Worm (Caenorhabditis elegans): ENCODE measurements around the gene F54D12.8.

F54D12.8 gene

DNA sequence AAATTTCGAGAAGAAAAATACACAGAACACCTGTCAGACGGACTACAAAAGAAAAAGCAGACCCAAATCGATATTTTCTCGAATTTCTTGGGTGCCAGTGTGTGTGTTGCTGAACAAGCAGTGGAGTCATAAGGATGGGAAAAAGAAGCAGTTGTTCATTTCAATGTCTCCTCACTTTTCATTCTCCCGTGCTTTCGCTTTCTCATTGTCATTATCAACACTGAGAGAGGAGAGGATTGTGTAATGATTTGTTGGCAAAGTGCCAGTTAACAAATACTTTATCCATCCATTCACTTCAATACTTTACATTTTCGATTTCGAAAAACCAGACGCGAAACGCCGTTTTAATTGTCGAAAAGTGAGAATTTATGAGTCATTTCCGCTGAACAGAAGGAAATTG is 22.2 kb downstream of the F54D12.8 start:
- no peak for TF ChIP-seq hmbx-1 (tag; optimal IDR thresholded peaks at IDR 0.05)
- TF ChIP-seq hnd-1 (tag; optimal IDR thresholded peaks at IDR 0.05): no peak
- TF ChIP-seq ceh-13 (GFP tag; optimal IDR thresholded peaks at IDR 0.05): no peak
- no peak for TF ChIP-seq ets-7 (tag; optimal IDR thresholded peaks at IDR 0.05)
- no peak for TF ChIP-seq scrt-1 (GFP tag; IDR thresholded peaks at IDR 0.05)
- no peak for TF ChIP-seq aly-1 (tag; optimal IDR thresholded peaks at IDR 0.05)
- no peak for TF ChIP-seq tbx-11 (GFP tag; IDR thresholded peaks at IDR 0.05)
- TF ChIP-seq flt-1 (GFP tag; IDR thresholded peaks at IDR 0.05): no peak
- TF ChIP-seq hmg-4 (GFP tag; optimal IDR thresholded peaks at IDR 0.05): no peak
- TF ChIP-seq pes-1 (GFP tag; IDR thresholded peaks at IDR 0.05): no peak
- TF ChIP-seq ama-1 (optimal IDR thresholded peaks at IDR 0.05): no peak
- no peak for TF ChIP-seq tra-4 (tag; optimal IDR thresholded peaks at IDR 0.05)
- no peak for TF ChIP-seq F13C5.2 (tag; optimal IDR thresholded peaks at IDR 0.05)
- TF ChIP-seq B0310.2 (tag; optimal IDR thresholded peaks at IDR 0.05): no peak
- TF ChIP-seq ceh-36 (tag; optimal IDR thresholded peaks at IDR 0.05): no peak
- no peak for TF ChIP-seq sea-1 (GFP tag; conservative IDR thresholded peaks at IDR 0.05)
- TF ChIP-seq tbx-37 (GFP tag; conservative IDR thresholded peaks at IDR 0.05): no peak

DNA sequence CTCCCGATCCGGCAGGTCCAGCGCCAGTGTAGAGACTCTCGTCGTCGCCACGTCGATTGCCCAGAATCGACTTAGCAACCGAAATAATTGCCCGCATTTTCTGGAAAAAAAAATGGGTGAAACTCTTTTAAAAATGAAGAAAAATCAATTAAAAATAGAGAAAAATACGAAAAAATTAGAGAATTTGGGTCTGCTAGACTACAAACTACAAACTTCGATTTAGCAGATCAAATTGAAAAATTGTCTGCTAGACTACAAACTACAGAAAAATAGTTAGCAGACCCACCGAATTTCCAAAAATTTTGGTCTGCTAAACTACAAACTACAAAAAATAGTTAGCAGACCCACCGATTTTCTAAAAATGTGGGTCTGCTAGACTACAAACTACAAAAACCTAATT is 22.9 kb downstream of the F54D12.8 start, which contains the start of gene rog-1:
rog-1 (minus strand) TSS at position 101 of the 400 bp plus-strand sequence.
- no peak for TF ChIP-seq tbx-37 (GFP tag; conservative IDR thresholded peaks at IDR 0.05)

DNA sequence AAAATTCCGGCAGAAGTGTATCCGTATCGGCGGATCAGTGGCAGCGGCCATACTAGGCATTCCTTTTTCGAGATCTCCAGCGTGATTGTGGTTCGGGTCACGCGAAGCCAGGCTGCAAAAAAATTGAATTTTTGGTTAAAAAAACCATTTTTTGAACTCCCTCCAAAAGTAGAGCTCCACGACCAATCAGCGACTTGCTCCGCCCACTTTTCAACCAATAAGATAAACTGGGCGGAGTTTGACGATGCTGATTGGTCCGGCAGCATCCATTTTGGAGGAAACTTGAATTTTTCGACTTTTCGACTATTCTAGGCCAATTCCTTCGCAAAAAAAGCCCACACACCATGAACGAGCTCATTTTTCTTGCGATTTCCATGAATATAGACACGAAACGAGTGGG is 23.4 kb downstream of the F54D12.8 start:
- no peak for TF ChIP-seq hmg-4 (GFP tag; optimal IDR thresholded peaks at IDR 0.05)
- TF ChIP-seq hnd-1 (tag; optimal IDR thresholded peaks at IDR 0.05): no peak
- TF ChIP-seq ets-7 (tag; optimal IDR thresholded peaks at IDR 0.05): no peak
- TF ChIP-seq ceh-13 (GFP tag; optimal IDR thresholded peaks at IDR 0.05): no peak
- no peak for TF ChIP-seq sea-1 (GFP tag; conservative IDR thresholded peaks at IDR 0.05)
- TF ChIP-seq ama-1 (optimal IDR thresholded peaks at IDR 0.05): no peak
- no peak for TF ChIP-seq pes-1 (GFP tag; IDR thresholded peaks at IDR 0.05)
- no peak for TF ChIP-seq tra-4 (tag; optimal IDR thresholded peaks at IDR 0.05)
- no peak for TF ChIP-seq F13C5.2 (tag; optimal IDR thresholded peaks at IDR 0.05)
- no peak for TF ChIP-seq B0310.2 (tag; optimal IDR thresholded peaks at IDR 0.05)
- no peak for TF ChIP-seq tbx-11 (GFP tag; IDR thresholded peaks at IDR 0.05)
- no peak for TF ChIP-seq scrt-1 (GFP tag; IDR thresholded peaks at IDR 0.05)
- TF ChIP-seq tbx-37 (GFP tag; conservative IDR thresholded peaks at IDR 0.05): no peak
- no peak for TF ChIP-seq flt-1 (GFP tag; IDR thresholded peaks at IDR 0.05)
- TF ChIP-seq ceh-36 (tag; optimal IDR thresholded peaks at IDR 0.05): no peak
- no peak for TF ChIP-seq aly-1 (tag; optimal IDR thresholded peaks at IDR 0.05)
- TF ChIP-seq hmbx-1 (tag; optimal IDR thresholded peaks at IDR 0.05): no peak

DNA sequence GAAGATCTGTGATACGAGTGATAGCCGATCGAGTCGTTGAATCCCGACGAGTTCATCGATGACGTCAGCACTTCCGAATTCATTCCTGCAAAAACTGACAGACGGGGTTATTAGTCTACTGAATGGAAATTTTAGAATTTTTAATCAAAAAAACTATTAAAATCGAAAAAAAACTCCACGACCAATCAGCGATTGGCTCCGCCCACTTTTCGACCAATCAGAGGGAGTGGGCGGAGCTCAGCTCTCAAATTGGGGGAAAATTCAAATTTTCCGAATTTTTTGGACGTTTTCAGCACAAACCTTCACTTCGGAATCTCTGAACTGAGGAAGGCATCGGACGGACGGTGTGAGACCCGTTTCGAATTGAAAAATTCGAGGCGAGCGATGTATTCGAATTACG is 24.9 kb downstream of the F54D12.8 start:
- TF ChIP-seq B0310.2 (tag; optimal IDR thresholded peaks at IDR 0.05) (no peak), hmbx-1 (tag; optimal IDR thresholded peaks at IDR 0.05) (no peak)

DNA sequence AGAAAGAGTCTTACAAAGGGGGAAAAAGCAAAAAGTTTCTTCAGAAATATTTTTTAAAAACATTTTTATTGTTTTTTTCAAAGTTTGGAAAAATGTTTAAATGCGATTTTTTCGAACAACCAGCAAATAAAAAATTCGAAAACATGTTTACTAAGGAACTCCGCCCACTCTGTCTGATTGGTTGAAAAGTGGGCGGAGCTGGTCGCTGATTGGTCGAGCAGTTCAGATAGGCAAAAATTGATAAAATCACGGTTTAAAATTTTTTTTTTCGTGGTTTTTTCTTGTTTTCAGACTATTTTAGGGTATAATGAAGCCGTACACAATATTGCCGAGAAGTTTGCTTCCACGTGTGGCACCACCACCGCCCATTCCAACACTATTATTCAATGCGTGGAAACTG is 25.7 kb downstream of the F54D12.8 start:
- TF ChIP-seq ets-7 (tag; optimal IDR thresholded peaks at IDR 0.05): no peak
- no peak for TF ChIP-seq hnd-1 (tag; optimal IDR thresholded peaks at IDR 0.05)
- no peak for TF ChIP-seq ceh-36 (tag; optimal IDR thresholded peaks at IDR 0.05)
- no peak for TF ChIP-seq sea-1 (GFP tag; conservative IDR thresholded peaks at IDR 0.05)
- no peak for TF ChIP-seq ceh-13 (GFP tag; optimal IDR thresholded peaks at IDR 0.05)
- TF ChIP-seq hmbx-1 (tag; optimal IDR thresholded peaks at IDR 0.05): no peak
- no peak for TF ChIP-seq ama-1 (optimal IDR thresholded peaks at IDR 0.05)
- no peak for TF ChIP-seq tbx-11 (GFP tag; IDR thresholded peaks at IDR 0.05)
- no peak for TF ChIP-seq pes-1 (GFP tag; IDR thresholded peaks at IDR 0.05)

DNA sequence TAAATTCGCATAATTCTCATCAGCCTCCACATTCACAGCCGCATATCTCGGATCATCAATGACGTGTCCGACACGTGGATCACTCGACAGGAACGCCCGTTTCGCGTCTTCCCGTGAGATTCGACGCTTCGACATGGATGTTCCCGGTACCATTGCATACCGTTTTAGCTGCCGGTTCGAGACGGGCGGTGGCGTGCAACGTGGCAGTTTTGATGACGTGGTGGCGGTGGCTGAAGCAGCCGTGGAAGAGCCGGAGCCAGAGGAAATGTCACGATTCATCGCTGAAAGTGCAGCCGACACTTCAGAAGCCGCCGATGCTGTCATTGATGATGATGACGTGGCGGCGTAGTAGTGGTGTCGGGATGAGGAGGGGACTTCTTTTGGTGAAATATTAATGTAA is 26.3 kb downstream of the F54D12.8 start:
- TF ChIP-seq ama-1 (optimal IDR thresholded peaks at IDR 0.05) (no peak), tbx-37 (GFP tag; conservative IDR thresholded peaks at IDR 0.05) (no peak), sea-1 (GFP tag; conservative IDR thresholded peaks at IDR 0.05) (no peak), ets-7 (tag; optimal IDR thresholded peaks at IDR 0.05) (no peak), F13C5.2 (tag; optimal IDR thresholded peaks at IDR 0.05) (no peak), hmg-4 (GFP tag; optimal IDR thresholded peaks at IDR 0.05) (no peak), tbx-11 (GFP tag; IDR thresholded peaks at IDR 0.05) (no peak), flt-1 (GFP tag; IDR thresholded peaks at IDR 0.05) (no peak), tra-4 (tag; optimal IDR thresholded peaks at IDR 0.05) (no peak), scrt-1 (GFP tag; IDR thresholded peaks at IDR 0.05) (no peak), ceh-13 (GFP tag; optimal IDR thresholded peaks at IDR 0.05) (no peak), pes-1 (GFP tag; IDR thresholded peaks at IDR 0.05) (no peak), aly-1 (tag; optimal IDR thresholded peaks at IDR 0.05) (no peak)

DNA sequence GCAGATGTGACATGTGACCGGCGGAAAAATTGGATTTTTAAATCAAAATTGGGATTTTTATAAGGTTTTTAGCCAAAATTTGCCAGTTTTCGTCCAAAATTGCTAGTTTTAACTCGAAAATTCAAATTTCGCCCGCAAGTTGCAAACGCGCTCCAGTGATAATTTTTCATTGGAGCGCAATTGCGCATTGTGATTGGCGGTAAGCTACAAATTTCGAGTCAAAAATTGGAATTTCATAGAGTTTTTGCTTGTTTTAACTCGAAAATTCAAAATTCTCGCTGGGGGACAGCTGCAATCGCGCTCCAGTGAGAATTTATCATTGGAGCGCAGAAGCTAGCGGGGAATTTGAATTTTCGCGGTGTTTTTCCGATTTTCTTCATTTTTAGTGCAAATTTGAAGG is 28.5 kb downstream of the F54D12.8 start:
- TF ChIP-seq tbx-11 (GFP tag; IDR thresholded peaks at IDR 0.05) (no peak), tra-4 (tag; optimal IDR thresholded peaks at IDR 0.05) (no peak), scrt-1 (GFP tag; IDR thresholded peaks at IDR 0.05) (no peak), hmg-4 (GFP tag; optimal IDR thresholded peaks at IDR 0.05) (no peak), F13C5.2 (tag; optimal IDR thresholded peaks at IDR 0.05) (no peak), ceh-36 (tag; optimal IDR thresholded peaks at IDR 0.05) (no peak), aly-1 (tag; optimal IDR thresholded peaks at IDR 0.05) (no peak), tbx-37 (GFP tag; conservative IDR thresholded peaks at IDR 0.05) (no peak), B0310.2 (tag; optimal IDR thresholded peaks at IDR 0.05) (no peak), ets-7 (tag; optimal IDR thresholded peaks at IDR 0.05) (no peak), ama-1 (optimal IDR thresholded peaks at IDR 0.05) (no peak), hmbx-1 (tag; optimal IDR thresholded peaks at IDR 0.05) (no peak), ceh-13 (GFP tag; optimal IDR thresholded peaks at IDR 0.05) (no peak), pes-1 (GFP tag; IDR thresholded peaks at IDR 0.05) (no peak), hnd-1 (tag; optimal IDR thresholded peaks at IDR 0.05) (no peak), flt-1 (GFP tag; IDR thresholded peaks at IDR 0.05) (no peak), sea-1 (GFP tag; conservative IDR thresholded peaks at IDR 0.05) (no peak)

DNA sequence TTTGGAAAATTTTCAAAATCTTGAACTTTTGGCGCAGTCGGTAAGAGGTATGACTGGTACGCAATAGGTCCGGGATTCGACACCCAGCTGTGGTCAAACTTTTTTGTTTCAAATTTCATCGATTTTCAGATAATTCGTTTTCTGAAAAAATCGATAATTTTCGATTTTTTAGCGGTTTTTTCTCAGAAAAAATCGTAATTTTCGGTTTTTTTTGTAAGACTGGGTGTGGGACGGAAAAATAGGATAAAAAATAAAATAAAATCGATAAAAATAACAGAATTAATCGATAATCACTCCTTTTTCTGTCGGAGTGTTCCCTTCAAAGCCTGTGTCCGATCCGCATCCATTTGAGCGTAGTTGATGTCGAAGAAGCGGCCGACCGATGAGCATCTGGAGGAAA is 29.1 kb downstream of the F54D12.8 start:
- TF ChIP-seq tra-4 (tag; optimal IDR thresholded peaks at IDR 0.05) (no peak), pes-1 (GFP tag; IDR thresholded peaks at IDR 0.05) (no peak), flt-1 (GFP tag; IDR thresholded peaks at IDR 0.05) (no peak), tbx-11 (GFP tag; IDR thresholded peaks at IDR 0.05) (no peak), hmbx-1 (tag; optimal IDR thresholded peaks at IDR 0.05) (no peak), aly-1 (tag; optimal IDR thresholded peaks at IDR 0.05) (no peak), B0310.2 (tag; optimal IDR thresholded peaks at IDR 0.05) (no peak), ets-7 (tag; optimal IDR thresholded peaks at IDR 0.05) (no peak), scrt-1 (GFP tag; IDR thresholded peaks at IDR 0.05) (no peak), tbx-37 (GFP tag; conservative IDR thresholded peaks at IDR 0.05) (no peak), ceh-13 (GFP tag; optimal IDR thresholded peaks at IDR 0.05) (no peak), hmg-4 (GFP tag; optimal IDR thresholded peaks at IDR 0.05) (no peak), ama-1 (optimal IDR thresholded peaks at IDR 0.05) (no peak), ceh-36 (tag; optimal IDR thresholded peaks at IDR 0.05) (no peak), F13C5.2 (tag; optimal IDR thresholded peaks at IDR 0.05) (no peak), hnd-1 (tag; optimal IDR thresholded peaks at IDR 0.05) (no peak), sea-1 (GFP tag; conservative IDR thresholded peaks at IDR 0.05) (no peak)

All from whole organism, early embryonic.